Worm (Caenorhabditis elegans) whole organism, L1 larva: ENCODE measurements around the gene B0280.2.

Experiments used
- egl-27 ChIP-seq, 2 experiments: fragments of 150-350 bp in 1 of 2; sonication (generic microtip); optimal IDR thresholded peaks; 3 replicates each; lab custom pipeline; 2017 to 2018; ENCODE audit warnings: missing biosample characterization in 2 of 2, missing genetic modification characterization in 2 of 2, missing genetic modification reagents in 2 of 2
- lin-15B ChIP-seq: fragments of 150-350 bp; sonication (generic microtip); optimal IDR thresholded peaks from 3 replicates; lab custom pipeline; 2014; ENCODE audit warnings: missing biosample characterization, missing genetic modification characterization
- lir-3 ChIP-seq: sonication (generic microtip); optimal IDR thresholded peaks from 2 replicates; lab custom pipeline; 2016; ENCODE audit warnings: mild to moderate bottlenecking, missing genetic modification characterization, moderate library complexity, missing compliant biosample characterization; ENCODE audit not compliant: poor library complexity
- nhr-47 ChIP-seq: sonication (generic microtip); optimal IDR thresholded peaks from 2 replicates; lab custom pipeline; 2016; ENCODE audit warnings: mild to moderate bottlenecking, missing genetic modification characterization, moderate library complexity, missing compliant biosample characterization
- pag-3 ChIP-seq: sonication (generic microtip); optimal IDR thresholded peaks from 2 replicates; lab custom pipeline; 2017; ENCODE audit warnings: missing genetic modification characterization, mild to moderate bottlenecking, missing compliant biosample characterization, antibody characterized with exemption, borderline replicate concordance; ENCODE audit not compliant: insufficient read depth
- pqm-1 ChIP-seq: sonication (generic microtip); optimal IDR thresholded peaks from 3 replicates; lab custom pipeline; 2017; ENCODE audit warnings: missing biosample characterization, missing genetic modification characterization
- rnt-1 ChIP-seq: sonication (generic microtip); optimal IDR thresholded peaks from 2 replicates; lab custom pipeline; 2016; ENCODE audit warnings: mild to moderate bottlenecking, missing genetic modification characterization, moderate library complexity, missing compliant biosample characterization
- vab-15 ChIP-seq: sonication (generic microtip); optimal IDR thresholded peaks from 2 replicates; lab custom pipeline; 2017; ENCODE audit warnings: missing genotype, mild to moderate bottlenecking, missing genetic modification characterization, missing compliant biosample characterization

DNA sequence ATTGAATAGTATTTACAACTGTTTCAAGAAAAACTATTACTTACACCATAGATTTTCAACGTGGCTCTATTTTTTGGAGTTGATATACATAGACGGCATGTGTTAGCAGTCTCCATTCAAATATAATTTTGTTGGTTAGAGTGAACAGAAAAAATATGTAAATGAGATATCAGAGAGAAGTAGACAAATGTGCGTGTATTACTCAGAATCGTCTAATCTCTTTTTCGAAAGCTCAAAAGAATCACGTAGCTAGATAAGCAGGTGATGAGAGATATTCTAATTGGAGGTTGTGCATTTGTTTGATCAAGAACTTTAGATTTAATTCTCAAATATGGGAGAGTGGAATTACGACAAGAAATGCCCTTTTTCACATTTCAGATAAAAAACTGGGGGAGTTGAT lies 33.9 kb upstream of the B0280.2 start, which contains the start of gene ZK418.10:
- TF ChIP-seq pag-3 (tag; lab: Kevin White, UChicago) (no peak), lir-3 (tag; lab: Kevin White, UChicago) (no peak), vab-15 (tag; lab: Kevin White, UChicago) (no peak), egl-27 (tag; optimal IDR thresholded peaks at IDR 0.05; lab: Kevin White, UChicago) (no peak), nhr-47 (tag; lab: Kevin White, UChicago) (peak; percentile 67), lin-15B (tag; lab: Kevin White, UChicago) (no peak), pqm-1 (tag; lab: Kevin White, UChicago) (no peak), rnt-1 (no peak)
